Worm (Caenorhabditis elegans) whole organism, midembryonic: ENCODE data around the gene rsf-1.

Experiments used
- T22C8.4 ChIP-seq: fragments of 200-800 bp; sonication (Bioruptor generic); IDR thresholded peaks from 2 replicates; pipeline ENCODE4 v1.3.6; 2022; ENCODE audit warnings: missing genetic modification characterization, missing compliant biosample characterization
- cog-1 ChIP-seq: sonication (generic microtip); optimal IDR thresholded peaks from 2 replicates; lab custom pipeline; 2016; ENCODE audit warnings: missing genetic modification characterization, missing compliant biosample characterization
- flt-1 ChIP-seq: fragments of 200-800 bp; sonication (Bioruptor generic); IDR thresholded peaks from 2 replicates; pipeline ENCODE4 v1.3.6; 2022; ENCODE audit warnings: missing genetic modification characterization, missing compliant biosample characterization
- klf-2 ChIP-seq: fragments of 200-800 bp; sonication (Bioruptor generic); conservative IDR thresholded peaks from 2 replicates; pipeline ENCODE4 v1.3.6; 2022; ENCODE audit warnings: missing genetic modification reagents, missing genetic modification characterization, missing compliant biosample characterization
- med-1 ChIP-seq: sonication (generic microtip); optimal IDR thresholded peaks from 2 replicates; lab custom pipeline; 2017; ENCODE audit warnings: missing genetic modification characterization, mild to moderate bottlenecking, missing compliant biosample characterization, antibody characterized with exemption, missing genetic modification reagents; ENCODE audit not compliant: insufficient read depth
- ref-1 ChIP-seq: fragments of 200-800 bp; sonication (Bioruptor generic); conservative IDR thresholded peaks from 2 replicates; pipeline ENCODE4 v1.3.6; 2022; ENCODE audit warnings: missing genetic modification reagents, missing genetic modification characterization, missing compliant biosample characterization
- tab-1 ChIP-seq: fragments of 200-800 bp; sonication (Bioruptor generic); IDR thresholded peaks from 2 replicates; pipeline ENCODE4 v1.3.6; 2022; ENCODE audit warnings: missing genetic modification characterization, missing compliant biosample characterization
- ztf-23 ChIP-seq: fragments of 200-800 bp; sonication (Bioruptor generic); IDR thresholded peaks from 2 replicates; pipeline ENCODE4 v1.3.6; 2022; ENCODE audit warnings: missing genetic modification reagents, missing genetic modification characterization, missing compliant biosample characterization
- ztf-29 ChIP-seq: fragments of 200-800 bp; sonication (Bioruptor generic); IDR thresholded peaks from 2 replicates; pipeline ENCODE4 v1.3.6; 2022; ENCODE audit warnings: missing genetic modification reagents, missing genetic modification characterization, missing compliant biosample characterization

The rsf-1 gene

DNA sequence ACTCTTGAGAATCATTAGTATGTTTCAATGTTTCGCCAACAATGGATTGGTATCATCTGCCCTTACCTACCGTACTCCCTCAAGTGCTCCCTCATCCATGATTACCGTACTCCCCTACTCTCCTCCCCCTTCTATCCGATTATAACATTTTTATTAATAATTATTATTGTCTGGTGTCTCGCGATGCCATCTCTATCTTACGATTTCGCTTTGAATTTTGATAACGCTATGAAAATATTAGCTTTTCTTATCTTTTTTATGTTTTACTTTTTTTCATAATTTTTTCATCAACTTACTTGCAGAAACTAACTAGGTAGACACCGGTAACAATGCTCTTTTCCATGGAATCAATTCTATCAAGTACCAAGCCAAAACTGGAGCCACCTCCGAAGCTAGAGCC is 24.5 kb upstream of the rsf-1 start, which contains the start of gene unc-130:
TSS of gene unc-130 (plus strand) at position 301 of the 400 bp plus-strand sequence.
- TF ChIP-seq ref-1 (GFP tag; lab: Robert Waterston, UW) (no peak), klf-2 (GFP tag; lab: Robert Waterston, UW) (no peak), tab-1 (no peak), T22C8.4 (GFP tag; lab: Robert Waterston, UW) (no peak), ztf-29 (GFP tag; lab: Robert Waterston, UW) (no peak), cog-1 (tag; lab: Kevin White, UChicago) (no peak), med-1 (GFP tag; lab: Kevin White, UChicago) (no peak), flt-1 (GFP tag; lab: Robert Waterston, UW) (no peak), ztf-23 (no peak)

DNA sequence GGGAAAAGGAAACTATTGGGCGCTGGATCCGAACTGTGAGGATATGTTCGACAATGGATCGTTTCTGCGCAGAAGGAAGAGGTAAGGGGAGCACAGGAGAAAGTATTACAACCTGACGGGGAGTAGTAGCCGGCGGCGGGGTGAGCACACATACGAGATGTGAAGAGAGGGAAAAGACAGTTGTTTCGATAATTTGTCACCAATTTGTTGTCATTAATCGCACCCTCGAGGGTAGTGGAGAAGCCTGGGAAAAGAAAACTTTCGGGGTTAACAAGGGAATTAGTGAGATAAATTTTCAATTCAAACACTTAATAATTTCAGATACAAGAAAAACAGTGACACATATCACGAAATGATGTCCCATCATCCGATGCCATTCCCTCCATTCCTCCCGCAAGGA is 23.2 kb upstream of the rsf-1 start:
- TF ChIP-seq cog-1 (tag; lab: Kevin White, UChicago) (no peak), flt-1 (GFP tag; lab: Robert Waterston, UW) (no peak), T22C8.4 (GFP tag; lab: Robert Waterston, UW) (no peak), med-1 (GFP tag; lab: Kevin White, UChicago) (no peak), tab-1 (no peak), ztf-23 (no peak), ref-1 (GFP tag; lab: Robert Waterston, UW) (no peak), ztf-29 (GFP tag; lab: Robert Waterston, UW) (no peak), klf-2 (GFP tag; lab: Robert Waterston, UW) (no peak)

DNA sequence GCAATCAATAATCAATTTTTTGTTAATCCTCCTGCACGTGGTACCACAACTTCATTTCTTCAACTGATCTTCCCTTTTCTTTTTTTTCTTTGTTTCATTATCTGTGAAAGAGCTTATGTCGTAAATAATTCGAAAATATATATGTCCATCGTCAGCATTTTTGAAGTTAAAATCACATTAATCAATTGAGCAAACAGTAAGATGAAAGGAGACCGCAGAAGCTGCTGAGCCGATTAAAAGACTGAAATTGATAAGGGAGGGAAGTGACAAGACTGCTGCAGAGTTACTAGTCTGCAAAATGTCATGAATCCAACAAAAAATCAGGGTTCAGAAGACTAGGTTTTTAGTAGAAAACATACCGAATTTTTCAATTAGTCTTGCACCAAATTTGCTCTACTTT is 22.4 kb upstream of the rsf-1 start:
- TF ChIP-seq T22C8.4 (GFP tag; lab: Robert Waterston, UW) (no peak), ztf-29 (GFP tag; lab: Robert Waterston, UW) (no peak), ztf-23 (no peak), cog-1 (tag; lab: Kevin White, UChicago) (no peak), med-1 (GFP tag; lab: Kevin White, UChicago) (no peak)

DNA sequence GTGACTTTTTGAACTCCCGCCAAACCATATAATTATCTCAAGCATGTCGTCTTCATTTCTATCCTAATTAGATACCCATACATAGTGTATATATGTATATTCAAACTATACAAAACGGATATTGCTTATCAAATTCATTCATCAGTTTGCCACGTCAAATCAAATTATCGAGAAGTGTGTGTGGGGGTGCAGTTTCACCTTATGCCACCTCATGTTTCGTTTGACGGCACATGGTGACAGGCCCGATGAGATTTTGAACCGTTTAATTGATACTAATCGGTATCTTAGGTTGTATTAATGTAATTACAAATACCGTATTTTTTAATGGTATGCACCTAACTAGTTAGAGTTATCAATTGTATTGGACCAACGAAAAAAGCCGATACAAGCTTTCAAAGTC is 21.5 kb upstream of the rsf-1 start:
- TF ChIP-seq ref-1 (GFP tag; lab: Robert Waterston, UW) (no peak), T22C8.4 (GFP tag; lab: Robert Waterston, UW) (no peak), klf-2 (GFP tag; lab: Robert Waterston, UW) (no peak), ztf-29 (GFP tag; lab: Robert Waterston, UW) (no peak), med-1 (GFP tag; lab: Kevin White, UChicago) (no peak), flt-1 (GFP tag; lab: Robert Waterston, UW) (no peak), cog-1 (tag; lab: Kevin White, UChicago) (no peak), ztf-23 (no peak), tab-1 (no peak)

DNA sequence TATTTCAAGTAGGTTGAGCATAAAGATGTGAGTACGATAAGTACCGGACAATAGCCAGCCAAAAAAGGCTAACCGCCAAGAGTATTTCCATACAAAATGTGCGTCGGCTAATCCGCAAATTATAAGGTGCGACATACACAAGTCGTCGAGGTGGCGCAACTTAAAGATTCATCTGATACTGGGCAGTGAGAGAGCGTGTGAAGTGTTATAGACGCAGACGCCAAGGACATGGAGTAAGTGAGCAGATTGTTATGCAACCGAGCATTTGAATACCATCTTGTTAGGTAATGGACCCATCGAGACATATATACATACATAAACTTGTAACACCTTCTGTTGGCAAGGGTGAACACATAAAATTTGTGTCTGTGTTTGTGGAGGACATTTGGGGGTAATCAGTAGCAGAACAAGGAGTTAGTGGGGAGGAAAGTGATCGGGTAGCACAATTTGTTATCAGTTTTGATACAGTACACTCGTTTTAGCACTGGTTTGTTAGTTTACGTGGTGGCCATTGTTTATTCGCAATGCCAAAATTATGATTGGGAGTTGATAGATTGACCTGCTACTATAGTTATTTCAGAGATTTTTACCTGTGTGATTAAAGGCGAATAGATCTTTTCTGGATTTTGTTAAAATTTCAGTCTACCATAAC is 20.8 kb upstream of the rsf-1 start:
- no peak for TF ChIP-seq med-1 (GFP tag; lab: Kevin White, UChicago)

DNA sequence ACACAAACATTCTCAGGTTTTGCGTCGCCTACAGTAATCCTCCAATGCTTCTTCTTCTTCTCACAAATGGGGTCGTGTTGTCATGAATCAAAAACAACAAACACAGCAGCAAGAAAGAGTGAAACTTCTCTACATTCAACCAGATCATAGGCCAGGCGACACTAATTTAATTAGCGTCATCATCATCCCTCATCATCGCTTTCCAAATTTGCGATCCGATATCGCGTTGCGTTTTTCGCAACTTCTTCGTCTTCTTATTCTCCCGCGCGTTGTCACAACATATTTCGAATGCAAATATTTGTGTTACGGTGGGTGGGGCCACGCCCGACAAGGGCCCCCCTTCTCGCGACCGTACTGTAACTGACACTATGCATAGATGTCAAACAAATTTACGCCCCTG is 19.8 kb upstream of the rsf-1 start:
- no peak for TF ChIP-seq tab-1
- no peak for TF ChIP-seq ref-1 (GFP tag; lab: Robert Waterston, UW)
- no peak for TF ChIP-seq cog-1 (tag; lab: Kevin White, UChicago)
- TF ChIP-seq flt-1 (GFP tag; lab: Robert Waterston, UW): no peak
- no peak for TF ChIP-seq ztf-29 (GFP tag; lab: Robert Waterston, UW)
- TF ChIP-seq klf-2 (GFP tag; lab: Robert Waterston, UW): no peak
- no peak for TF ChIP-seq med-1 (GFP tag; lab: Kevin White, UChicago)
- no peak for TF ChIP-seq ztf-23
- no peak for TF ChIP-seq T22C8.4 (GFP tag; lab: Robert Waterston, UW)

DNA sequence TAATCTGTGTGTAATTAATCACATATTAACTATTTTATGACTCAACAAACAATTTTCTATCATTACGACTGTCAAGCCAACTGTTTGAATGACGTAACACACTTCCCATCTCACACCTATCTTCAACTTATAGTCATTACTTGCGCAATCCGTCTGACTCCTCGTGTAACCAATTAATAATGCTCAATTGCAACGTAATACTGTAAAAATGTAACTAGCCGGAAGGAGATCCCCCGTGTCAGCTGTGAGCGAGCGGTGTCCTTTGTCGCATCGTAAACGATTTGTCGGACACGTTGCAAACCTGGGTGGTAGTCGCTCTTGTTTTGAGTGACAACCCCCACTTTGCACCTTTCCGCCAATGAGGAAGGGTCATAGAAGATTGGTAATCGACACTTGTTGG is 18.1 kb upstream of the rsf-1 start:
- no peak for TF ChIP-seq ztf-23
- no peak for TF ChIP-seq ref-1 (GFP tag; lab: Robert Waterston, UW)
- no peak for TF ChIP-seq tab-1
- no peak for TF ChIP-seq ztf-29 (GFP tag; lab: Robert Waterston, UW)

DNA sequence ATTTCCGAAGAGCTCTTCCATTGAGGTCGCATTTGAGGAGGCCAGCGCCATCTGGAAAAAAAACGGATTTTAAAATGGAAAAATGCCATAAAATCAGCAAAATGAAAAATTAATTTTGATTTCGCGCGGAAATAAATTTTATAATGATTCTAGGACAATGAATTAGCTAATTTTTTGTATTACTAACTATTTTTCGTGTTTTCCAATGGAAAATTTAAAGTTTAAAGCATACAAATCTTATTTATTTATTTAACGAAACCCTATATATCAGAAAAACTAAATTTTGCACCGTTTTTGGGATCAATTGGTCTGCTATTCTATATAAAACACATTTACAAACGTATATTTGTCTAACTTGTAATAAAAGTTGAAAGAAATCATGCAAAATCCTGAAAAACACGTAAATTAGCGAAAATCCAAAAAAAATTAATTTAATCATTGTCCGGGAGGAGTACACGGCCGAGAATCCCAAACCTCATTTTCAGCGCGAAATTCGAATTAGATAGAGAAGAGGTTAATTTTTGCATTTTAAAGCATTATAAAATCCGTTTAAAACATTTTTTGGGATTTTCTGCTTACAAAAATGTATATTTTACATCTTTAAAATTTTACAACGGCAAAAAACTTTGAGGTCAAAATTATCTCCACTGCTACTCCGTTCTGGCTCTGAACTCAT is 16.0 kb upstream of the rsf-1 start, which contains the start of gene C47G2.3:
TSS of gene C47G2.3 (minus strand) at position 51 of the 676 bp plus-strand sequence.
- no peak for TF ChIP-seq ztf-23
- TF ChIP-seq ztf-29 (GFP tag; lab: Robert Waterston, UW): no peak
- TF ChIP-seq ref-1 (GFP tag; lab: Robert Waterston, UW): no peak
- no peak for TF ChIP-seq flt-1 (GFP tag; lab: Robert Waterston, UW)
- TF ChIP-seq klf-2 (GFP tag; lab: Robert Waterston, UW): no peak
- no peak for TF ChIP-seq T22C8.4 (GFP tag; lab: Robert Waterston, UW)
- TF ChIP-seq med-1 (GFP tag; lab: Kevin White, UChicago): no peak
- TF ChIP-seq cog-1 (tag; lab: Kevin White, UChicago): no peak
- no peak for TF ChIP-seq tab-1

DNA sequence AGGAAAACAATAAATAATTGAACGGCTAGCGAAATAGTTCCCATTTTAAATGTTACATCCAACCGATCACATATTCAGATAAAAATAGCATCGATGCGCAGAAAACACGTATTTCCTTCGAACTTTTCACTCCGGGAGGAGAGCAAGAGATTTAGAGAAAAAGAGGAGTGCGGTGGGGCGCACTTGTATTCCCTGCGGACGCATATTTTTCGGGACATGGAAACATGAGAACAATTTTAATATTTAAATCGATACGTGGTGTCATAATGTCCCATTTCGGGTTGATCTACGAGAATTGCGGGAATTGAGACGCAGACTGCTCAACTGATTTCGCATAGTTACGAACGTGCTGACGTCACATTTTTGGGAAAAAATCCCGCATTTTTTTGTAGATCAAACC is 12.8 kb upstream of the rsf-1 start, which contains the start of gene C47G2.4:
TSS of gene C47G2.4 (minus strand) at position 174 of the 400 bp plus-strand sequence.
- TF ChIP-seq ztf-29 (GFP tag; lab: Robert Waterston, UW) (no peak), tab-1 (no peak), ref-1 (GFP tag; lab: Robert Waterston, UW) (no peak), med-1 (GFP tag; lab: Kevin White, UChicago) (no peak), T22C8.4 (GFP tag; lab: Robert Waterston, UW) (no peak), cog-1 (tag; lab: Kevin White, UChicago) (no peak), flt-1 (GFP tag; lab: Robert Waterston, UW) (no peak), ztf-23 (no peak), klf-2 (GFP tag; lab: Robert Waterston, UW) (no peak)
